Worm (Caenorhabditis elegans): Measurements from ENCODE around the gene F46G10.4.

Gene F46G10.4

DNA sequence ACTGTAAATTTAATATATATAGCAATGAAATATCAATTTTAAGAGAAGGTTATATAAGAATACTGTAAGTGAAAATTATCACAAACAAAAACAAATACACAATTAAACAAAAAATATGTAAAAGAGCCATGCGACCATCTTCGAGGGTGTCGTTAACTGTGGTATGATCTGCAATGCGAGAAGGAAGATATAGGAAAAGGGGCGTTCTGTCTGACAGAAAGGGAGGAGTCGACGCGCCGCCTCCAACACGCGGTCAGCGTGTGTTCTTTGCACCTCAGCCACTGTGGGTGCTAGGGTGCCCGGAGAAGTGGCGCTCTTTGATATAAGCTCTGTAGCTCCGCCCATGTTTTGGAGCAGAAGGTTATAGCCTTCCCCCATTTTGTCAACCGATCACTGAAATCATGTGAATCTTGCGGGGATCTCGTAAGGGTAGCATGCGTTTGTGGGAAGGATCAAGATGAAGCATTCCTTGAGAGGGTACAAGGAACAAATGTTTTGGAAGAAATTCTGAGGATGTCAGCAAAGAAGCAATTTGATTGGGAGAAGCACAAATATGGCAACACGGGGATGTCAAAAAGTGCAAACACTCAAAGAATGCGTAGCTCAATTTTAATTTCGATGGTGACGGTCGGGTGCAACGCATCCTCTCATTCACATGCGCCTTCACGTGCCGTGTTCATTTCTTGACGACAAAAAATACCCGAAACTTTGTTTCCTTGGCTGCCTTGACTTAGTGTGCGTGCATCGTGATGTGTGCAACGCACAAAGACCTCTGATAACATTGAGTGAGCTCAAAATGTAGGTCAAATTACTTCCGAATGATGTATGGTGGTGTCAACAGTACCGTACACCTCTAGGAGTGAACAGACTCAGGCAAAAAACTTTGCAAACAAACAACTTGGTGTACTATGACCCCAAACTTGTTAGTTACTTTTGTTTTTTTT lies 17.2 kb downstream of the F46G10.4 start, which contains the start of gene mxl-3:
mxl-3 (minus strand) TSS at position 1 of the 944 bp plus-strand sequence.
- TF ChIP-seq B0310.2 (tag; optimal IDR thresholded peaks at IDR 0.05) (no peak), F13C5.2 (tag; optimal IDR thresholded peaks at IDR 0.05) (no peak), ama-1 (optimal IDR thresholded peaks at IDR 0.05) (no peak), tbx-11 (GFP tag; IDR thresholded peaks at IDR 0.05) (no peak), hnd-1 (tag; optimal IDR thresholded peaks at IDR 0.05) (no peak), scrt-1 (GFP tag; IDR thresholded peaks at IDR 0.05) (no peak), sea-1 (GFP tag; conservative IDR thresholded peaks at IDR 0.05) (no peak)

DNA sequence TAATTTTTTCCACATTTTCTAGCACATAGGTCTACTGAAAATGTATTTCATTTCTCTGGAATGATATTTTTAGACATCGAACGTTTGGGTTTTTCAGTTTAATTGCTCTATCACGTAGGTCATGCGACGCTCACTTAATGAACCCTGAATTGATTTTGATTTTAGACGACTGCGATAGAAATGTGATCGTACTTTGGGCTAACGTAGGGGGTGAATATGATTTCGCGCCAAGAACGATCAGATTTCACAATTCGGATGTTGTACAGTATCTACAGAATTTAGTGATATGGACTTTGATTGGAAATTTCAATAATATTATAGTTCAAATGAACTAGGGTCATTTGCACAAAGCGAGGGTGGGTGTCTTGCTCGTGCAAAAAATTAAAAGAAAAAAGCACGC lies 18.3 kb downstream of the F46G10.4 start:
- TF ChIP-seq hmbx-1 (tag; optimal IDR thresholded peaks at IDR 0.05) (no peak), hnd-1 (tag; optimal IDR thresholded peaks at IDR 0.05) (no peak), tbx-37 (GFP tag; conservative IDR thresholded peaks at IDR 0.05) (no peak), F13C5.2 (tag; optimal IDR thresholded peaks at IDR 0.05) (no peak), ets-7 (tag; optimal IDR thresholded peaks at IDR 0.05) (no peak)

DNA sequence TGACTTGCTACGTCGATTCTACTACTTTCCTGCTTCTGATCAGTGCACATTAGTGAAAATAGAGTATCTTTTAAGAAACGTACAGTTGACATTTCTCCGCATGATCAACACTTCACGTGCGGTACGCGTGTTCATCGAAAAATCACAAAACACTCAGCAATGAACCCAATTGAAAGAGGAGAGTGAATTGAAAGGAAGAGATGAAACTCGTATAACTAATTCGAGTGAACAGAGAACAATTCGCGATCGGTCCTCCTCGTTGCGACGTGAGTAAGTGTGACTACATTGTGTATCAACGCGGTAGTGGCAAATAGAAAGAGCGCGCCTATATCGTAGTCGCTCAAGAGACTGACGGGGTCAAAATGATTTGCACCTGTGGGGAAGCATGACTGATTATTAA lies 19.7 kb downstream of the F46G10.4 start:
- TF ChIP-seq ets-7 (tag; optimal IDR thresholded peaks at IDR 0.05), result no peak
- no peak for TF ChIP-seq F13C5.2 (tag; optimal IDR thresholded peaks at IDR 0.05)

DNA sequence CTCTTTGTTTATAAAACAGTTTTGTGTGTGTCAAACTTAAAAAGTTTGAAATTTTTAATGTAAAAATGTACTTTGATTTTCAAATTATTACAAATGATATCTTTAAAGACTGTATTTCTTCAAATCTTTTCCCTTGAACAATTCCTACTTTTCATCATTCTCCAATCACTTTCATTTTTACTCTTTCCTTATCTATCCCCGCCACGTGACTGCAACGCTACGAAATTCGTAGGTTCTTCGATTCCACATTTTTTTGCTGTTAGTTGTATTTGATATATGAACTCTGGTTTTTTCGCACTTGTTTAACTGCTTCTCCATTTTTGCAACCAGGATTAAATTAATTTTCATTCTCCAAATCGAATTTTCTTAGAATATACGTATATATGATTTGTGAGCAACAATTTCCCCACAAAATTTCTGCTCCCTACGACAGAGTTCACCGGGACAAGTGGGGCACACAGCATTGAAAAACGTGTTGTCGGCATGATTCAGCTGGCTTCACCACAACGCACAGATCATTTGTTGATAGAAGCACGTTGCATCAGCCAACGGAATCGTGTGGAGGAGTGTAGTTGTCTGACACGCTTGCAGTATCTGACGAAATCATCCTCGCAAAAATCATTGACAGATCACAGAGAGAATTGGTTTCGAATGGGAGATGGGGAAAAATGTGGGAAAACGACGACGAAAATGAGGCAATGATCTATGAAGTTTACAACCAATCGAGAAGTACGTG lies 21.0 kb downstream of the F46G10.4 start:
- TF ChIP-seq tra-4 (tag; optimal IDR thresholded peaks at IDR 0.05) (no peak), hnd-1 (tag; optimal IDR thresholded peaks at IDR 0.05) (no peak), pes-1 (GFP tag; IDR thresholded peaks at IDR 0.05) (no peak), ama-1 (optimal IDR thresholded peaks at IDR 0.05) (no peak), tbx-11 (GFP tag; IDR thresholded peaks at IDR 0.05) (no peak), flt-1 (GFP tag; IDR thresholded peaks at IDR 0.05) (no peak), F13C5.2 (tag; optimal IDR thresholded peaks at IDR 0.05) (no peak), ets-7 (tag; optimal IDR thresholded peaks at IDR 0.05) (no peak), tbx-37 (GFP tag; conservative IDR thresholded peaks at IDR 0.05) (no peak), hmbx-1 (tag; optimal IDR thresholded peaks at IDR 0.05) (no peak), hmg-4 (GFP tag; optimal IDR thresholded peaks at IDR 0.05) (no peak), scrt-1 (GFP tag; IDR thresholded peaks at IDR 0.05) (no peak), ceh-36 (tag; optimal IDR thresholded peaks at IDR 0.05) (no peak), aly-1 (tag; optimal IDR thresholded peaks at IDR 0.05) (no peak), B0310.2 (tag; optimal IDR thresholded peaks at IDR 0.05) (no peak)

DNA sequence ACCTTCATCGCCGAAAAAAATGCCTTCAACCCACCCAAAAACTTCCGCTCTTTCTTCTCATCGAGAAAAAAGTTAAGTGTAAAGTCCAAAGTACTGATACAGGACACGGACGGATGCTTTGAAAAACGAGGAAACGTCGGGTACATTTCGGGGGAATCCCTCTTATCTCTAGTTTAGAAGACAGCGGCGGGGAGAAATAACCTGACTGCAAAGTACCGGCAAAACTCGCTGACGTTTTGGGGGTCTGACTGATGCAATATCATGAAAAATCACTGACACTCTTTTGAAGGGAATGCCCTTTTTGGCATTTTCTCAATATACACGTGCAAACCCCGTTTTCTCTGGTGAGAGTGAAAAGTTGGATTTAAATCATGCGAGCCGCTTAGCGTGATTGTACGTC lies 22.6 kb downstream of the F46G10.4 start:
- TF ChIP-seq tra-4 (tag; optimal IDR thresholded peaks at IDR 0.05) (no peak), F13C5.2 (tag; optimal IDR thresholded peaks at IDR 0.05) (no peak), scrt-1 (GFP tag; IDR thresholded peaks at IDR 0.05) (no peak), hnd-1 (tag; optimal IDR thresholded peaks at IDR 0.05) (no peak), pes-1 (GFP tag; IDR thresholded peaks at IDR 0.05) (no peak), ceh-13 (GFP tag; optimal IDR thresholded peaks at IDR 0.05) (no peak), tbx-37 (GFP tag; conservative IDR thresholded peaks at IDR 0.05) (no peak), tbx-11 (GFP tag; IDR thresholded peaks at IDR 0.05) (no peak), ama-1 (optimal IDR thresholded peaks at IDR 0.05) (no peak), hmbx-1 (tag; optimal IDR thresholded peaks at IDR 0.05) (no peak), ets-7 (tag; optimal IDR thresholded peaks at IDR 0.05) (no peak), flt-1 (GFP tag; IDR thresholded peaks at IDR 0.05) (no peak), ceh-36 (tag; optimal IDR thresholded peaks at IDR 0.05) (no peak), B0310.2 (tag; optimal IDR thresholded peaks at IDR 0.05) (no peak), aly-1 (tag; optimal IDR thresholded peaks at IDR 0.05) (no peak)

DNA sequence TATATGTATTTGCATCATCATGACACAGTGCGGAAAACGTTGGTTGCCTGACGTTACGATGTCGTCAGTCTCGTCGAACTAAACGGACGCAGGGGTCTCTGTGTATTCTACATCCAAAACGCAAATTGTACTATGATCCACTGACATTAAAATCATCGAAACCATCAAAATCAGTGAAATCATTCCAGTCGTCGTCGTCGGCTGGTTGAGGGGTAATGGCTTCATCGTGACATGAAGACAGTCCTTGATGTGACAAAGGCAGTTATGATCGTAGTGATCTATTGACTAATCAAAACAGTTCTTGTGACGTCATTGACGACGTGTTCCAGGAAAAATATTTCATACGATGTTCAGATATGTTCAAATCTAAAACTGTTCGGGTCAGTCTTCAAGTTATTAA lies 23.8 kb downstream of the F46G10.4 start:
- TF ChIP-seq F13C5.2 (tag; optimal IDR thresholded peaks at IDR 0.05) (no peak), ets-7 (tag; optimal IDR thresholded peaks at IDR 0.05) (no peak), ceh-13 (GFP tag; optimal IDR thresholded peaks at IDR 0.05) (no peak), scrt-1 (GFP tag; IDR thresholded peaks at IDR 0.05) (no peak), pes-1 (GFP tag; IDR thresholded peaks at IDR 0.05) (no peak), tra-4 (tag; optimal IDR thresholded peaks at IDR 0.05) (no peak), tbx-37 (GFP tag; conservative IDR thresholded peaks at IDR 0.05) (no peak), B0310.2 (tag; optimal IDR thresholded peaks at IDR 0.05) (no peak), hmbx-1 (tag; optimal IDR thresholded peaks at IDR 0.05) (no peak)

DNA sequence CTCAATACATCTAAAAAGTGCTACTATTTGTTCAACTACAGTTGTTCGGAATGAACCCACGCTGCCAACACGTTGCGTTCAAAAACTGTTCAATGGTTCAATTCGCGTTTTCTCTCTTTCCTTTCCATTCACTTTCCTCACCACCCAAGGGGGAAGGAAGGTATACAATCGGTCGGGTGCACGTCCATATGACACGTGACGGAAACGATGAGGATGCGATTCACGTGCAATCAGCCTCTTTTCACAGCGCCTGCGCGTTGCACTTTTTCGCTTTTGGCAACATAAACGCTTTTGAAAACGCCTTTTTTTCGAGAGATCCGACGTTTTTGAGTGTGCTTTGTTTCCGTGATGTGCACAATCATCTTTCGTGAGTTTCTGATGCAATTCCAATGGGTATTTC lies 24.7 kb downstream of the F46G10.4 start:
- TF ChIP-seq B0310.2 (tag; optimal IDR thresholded peaks at IDR 0.05) (no peak), aly-1 (tag; optimal IDR thresholded peaks at IDR 0.05) (no peak), scrt-1 (GFP tag; IDR thresholded peaks at IDR 0.05) (no peak), pes-1 (GFP tag; IDR thresholded peaks at IDR 0.05) (no peak), flt-1 (GFP tag; IDR thresholded peaks at IDR 0.05) (no peak), F13C5.2 (tag; optimal IDR thresholded peaks at IDR 0.05) (no peak), hmg-4 (GFP tag; optimal IDR thresholded peaks at IDR 0.05) (no peak), hmbx-1 (tag; optimal IDR thresholded peaks at IDR 0.05) (no peak), tbx-37 (GFP tag; conservative IDR thresholded peaks at IDR 0.05) (no peak), tra-4 (tag; optimal IDR thresholded peaks at IDR 0.05) (no peak), ceh-36 (tag; optimal IDR thresholded peaks at IDR 0.05) (no peak), tbx-11 (GFP tag; IDR thresholded peaks at IDR 0.05) (no peak), sea-1 (GFP tag; conservative IDR thresholded peaks at IDR 0.05) (no peak)

Data from whole organism, early embryonic.